Worm (Caenorhabditis elegans) whole organism, L4/young adult: ENCODE data around the gene fbxa-155.

ENCODE experiments used
- dao-5 ChIP-seq: sonication (generic microtip); optimal IDR thresholded peaks from 2 replicates; lab custom pipeline; 2016; ENCODE audit warnings: missing genotype, missing genetic modification characterization, moderate library complexity, missing compliant biosample characterization
- him-1 ChIP-seq: sonication (generic microtip); optimal IDR thresholded peaks from 2 replicates; lab custom pipeline; 2016; ENCODE audit warnings: missing genotype, missing genetic modification reagents, missing genetic modification characterization, missing compliant biosample characterization

DNA sequence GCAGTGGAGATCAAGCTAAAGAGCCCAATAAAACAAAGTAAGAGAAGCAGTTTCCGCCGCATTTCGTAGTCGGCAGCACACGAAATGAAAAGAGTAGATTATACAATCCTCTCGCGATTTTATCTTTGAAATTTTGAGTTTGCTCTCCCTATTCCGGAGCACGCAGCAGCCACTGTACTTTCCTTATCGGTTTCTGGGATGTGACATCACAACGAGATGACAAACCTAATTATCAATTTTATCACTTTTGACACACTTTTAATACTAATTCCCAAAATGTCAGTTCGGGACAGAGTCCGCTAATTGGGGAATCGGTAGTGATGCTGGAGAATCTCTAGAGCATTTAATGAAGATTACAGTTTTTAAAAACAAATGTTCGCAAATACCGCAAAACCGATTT is 39.7 kb upstream of the fbxa-155 start, which contains the start of gene T16G12.1:
- TF ChIP-seq him-1 (tag; lab: Kevin White, UChicago) (no peak), dao-5 (tag; lab: Kevin White, UChicago) (no peak)
